Fruit fly (Drosophila melanogaster) whole organism, wandering third instar larva: ENCODE measurements around the gene CG15337.

Experiments used
- CG32264 ChIP-seq: fragments of 200-800 bp; sonication (Bioruptor generic); optimal IDR thresholded peaks from 2 replicates; lab custom pipeline; 2016; ENCODE audit warnings: missing biosample characterization, missing genetic modification characterization
- Dif ChIP-seq: fragments of 200-275, 200-300 bp; sonication (Bioruptor generic); optimal IDR thresholded peaks from 2 replicates; lab custom pipeline; 2018; ENCODE audit warnings: missing biosample characterization, missing genetic modification characterization; ENCODE audit not compliant: partially characterized antibody
- Hr83 ChIP-seq: fragments of 200-300 bp; sonication (Bioruptor generic); optimal IDR thresholded peaks from 2 replicates; lab custom pipeline; 2016; ENCODE audit warnings: missing biosample characterization, mild to moderate bottlenecking, missing genetic modification characterization, moderate library complexity; ENCODE audit not compliant: poor library complexity, severe bottlenecking
- Mio ChIP-seq: sonication (Bioruptor generic); optimal IDR thresholded peaks from 2 replicates; lab custom pipeline; 2016; ENCODE audit warnings: missing biosample characterization, missing genetic modification characterization
- OdsH ChIP-seq: fragments of 200-800 bp; sonication (Bioruptor generic); optimal IDR thresholded peaks from 2 replicates; lab custom pipeline; 2016; ENCODE audit warnings: missing biosample characterization, mild to moderate bottlenecking, missing genetic modification characterization
- Vsx2 ChIP-seq: fragments of 200-300, 225-300 bp; sonication (Bioruptor generic); optimal IDR thresholded peaks from 2 replicates; lab custom pipeline; 2018; ENCODE audit warnings: missing biosample characterization, missing genetic modification characterization; ENCODE audit not compliant: partially characterized antibody
- br ChIP-seq: fragments of 200-800 bp; sonication (Bioruptor generic); optimal IDR thresholded peaks from 2 replicates; lab custom pipeline; 2016; ENCODE audit warnings: missing biosample characterization, missing genetic modification characterization
- brk ChIP-seq: fragments of 200-800 bp; sonication (Bioruptor generic); optimal IDR thresholded peaks from 2 replicates; lab custom pipeline; 2016; ENCODE audit warnings: missing biosample characterization, mild to moderate bottlenecking, missing genetic modification characterization
- dsf ChIP-seq: sonication (Bioruptor generic); optimal IDR thresholded peaks from 2 replicates; lab custom pipeline; 2016; ENCODE audit warnings: missing biosample characterization, missing genetic modification characterization, borderline replicate concordance
- fru ChIP-seq: fragments of 200-800 bp; sonication (Bioruptor generic); optimal IDR thresholded peaks from 3 replicates; lab custom pipeline; 2016; ENCODE audit warnings: missing biosample characterization, mild to moderate bottlenecking, missing genetic modification characterization
- h ChIP-seq: fragments of 200-800 bp; sonication (Bioruptor generic); optimal IDR thresholded peaks from 3 replicates; lab custom pipeline; 2016; ENCODE audit warnings: missing biosample characterization, mild to moderate bottlenecking, missing genetic modification characterization
- lola ChIP-seq: fragments of >200 bp; optimal IDR thresholded peaks from 2 replicates; lab custom pipeline; 2017; ENCODE audit warnings: missing biosample characterization, missing genetic modification characterization
- pan ChIP-seq: fragments of >200 bp; optimal IDR thresholded peaks from 2 replicates; lab custom pipeline; 2017
- tai ChIP-seq: sonication (Bioruptor generic); optimal IDR thresholded peaks from 2 replicates; lab custom pipeline; 2016; ENCODE audit warnings: missing biosample characterization, missing genetic modification characterization

DNA sequence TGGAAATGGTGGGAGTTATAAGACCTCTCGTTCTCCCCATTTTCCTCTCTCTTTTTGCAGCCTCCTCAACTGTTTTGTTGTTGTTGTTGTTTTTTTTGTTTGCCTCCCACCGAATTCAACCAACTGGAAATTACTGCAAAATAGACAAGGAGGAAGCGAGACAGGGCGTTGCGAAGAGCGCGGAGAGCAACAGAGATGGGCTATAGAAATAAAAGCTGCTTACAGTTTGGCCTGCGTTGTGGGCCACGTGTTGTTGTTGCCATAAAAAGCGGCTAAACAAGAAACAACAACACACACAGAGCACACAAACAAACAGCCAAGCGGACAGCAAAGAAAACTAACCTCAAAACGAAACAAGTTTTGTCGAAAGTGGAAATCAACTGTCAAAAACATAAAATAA, 34.7 kb downstream of the CG15337 start:
- TF ChIP-seq Dif (GFP tag; lab: Kevin White, UChicago) (no peak), tai (no peak), OdsH (GFP tag; lab: Kevin White, UChicago) (no peak), lola (GFP tag; lab: Kevin White, UChicago) (no peak), br (GFP tag; lab: Kevin White, UChicago) (no peak), pan (lab: Kevin White, UChicago) (no peak), Hr83 (GFP tag; lab: Kevin White, UChicago) (no peak), dsf (GFP tag; lab: Kevin White, UChicago) (no peak), brk (GFP tag; lab: Kevin White, UChicago) (no peak), fru (no peak), CG32264 (GFP tag; lab: Kevin White, UChicago) (no peak), Vsx2 (no peak), h (GFP tag; lab: Kevin White, UChicago) (no peak), Mio (GFP tag; lab: Kevin White, UChicago) (no peak)
